Worm (Caenorhabditis elegans) whole organism, midembryonic: Measurements from ENCODE around the gene Y46H3C.7.

ENCODE experiments used
- T22C8.4 ChIP-seq: fragments of 200-800 bp; sonication (Bioruptor generic); IDR thresholded peaks from 2 replicates; pipeline ENCODE4 v1.3.6; 2022; ENCODE audit warnings: missing genetic modification characterization, missing compliant biosample characterization
- cog-1 ChIP-seq: sonication (generic microtip); optimal IDR thresholded peaks from 2 replicates; lab custom pipeline; 2016; ENCODE audit warnings: missing genetic modification characterization, missing compliant biosample characterization
- flt-1 ChIP-seq: fragments of 200-800 bp; sonication (Bioruptor generic); IDR thresholded peaks from 2 replicates; pipeline ENCODE4 v1.3.6; 2022; ENCODE audit warnings: missing genetic modification characterization, missing compliant biosample characterization
- klf-2 ChIP-seq: fragments of 200-800 bp; sonication (Bioruptor generic); conservative IDR thresholded peaks from 2 replicates; pipeline ENCODE4 v1.3.6; 2022; ENCODE audit warnings: missing genetic modification reagents, missing genetic modification characterization, missing compliant biosample characterization
- med-1 ChIP-seq: sonication (generic microtip); optimal IDR thresholded peaks from 2 replicates; lab custom pipeline; 2017; ENCODE audit warnings: missing genetic modification characterization, mild to moderate bottlenecking, missing compliant biosample characterization, antibody characterized with exemption, missing genetic modification reagents; ENCODE audit not compliant: insufficient read depth
- tab-1 ChIP-seq: fragments of 200-800 bp; sonication (Bioruptor generic); IDR thresholded peaks from 2 replicates; pipeline ENCODE4 v1.3.6; 2022; ENCODE audit warnings: missing genetic modification characterization, missing compliant biosample characterization
- ztf-23 ChIP-seq: fragments of 200-800 bp; sonication (Bioruptor generic); IDR thresholded peaks from 2 replicates; pipeline ENCODE4 v1.3.6; 2022; ENCODE audit warnings: missing genetic modification reagents, missing genetic modification characterization, missing compliant biosample characterization

DNA sequence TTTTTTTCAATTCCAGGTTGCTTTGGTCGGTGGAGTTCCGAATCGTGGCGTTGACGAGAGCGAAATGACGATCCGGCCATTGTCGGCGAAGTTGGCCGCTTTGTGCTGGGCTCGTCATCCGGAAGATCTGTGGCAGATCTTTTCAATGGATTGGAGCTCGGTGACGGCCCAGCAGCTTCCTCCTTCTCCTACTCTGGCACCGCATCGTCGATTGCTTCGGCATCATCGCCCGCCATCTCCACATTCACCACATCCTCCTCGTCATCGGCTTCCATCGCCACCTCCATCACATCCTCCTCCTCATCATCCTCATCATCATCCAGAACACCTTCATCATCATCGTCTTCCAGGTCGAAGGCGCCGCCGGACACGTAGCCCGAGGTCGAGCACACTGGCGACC lies 4.6 kb upstream of the Y46H3C.7 start:
- TF ChIP-seq T22C8.4 (GFP tag; lab: Robert Waterston, UW) (no peak), flt-1 (no peak), ztf-23 (GFP tag; lab: Robert Waterston, UW) (no peak), klf-2 (GFP tag; lab: Robert Waterston, UW) (no peak), cog-1 (no peak), med-1 (GFP tag; lab: Kevin White, UChicago) (no peak), tab-1 (GFP tag; lab: Robert Waterston, UW) (no peak)
